Fruit fly (Drosophila melanogaster): ENCODE measurements around the gene TpnC73F.

The TpnC73F gene

dm6 chr3L:17012017-17012719 lies 33.7 kb upstream of the TpnC73F start, which contains the start of gene CG3764 (continued):
- TF ChIP-seq CG9139 (GFP tag; optimal IDR thresholded peaks at IDR 0.05) (peak; percentile 37), cyc (GFP tag; optimal IDR thresholded peaks at IDR 0.05) (peak; percentile 63), Hr4 (GFP tag; optimal IDR thresholded peaks at IDR 0.05) (no peak), Ets21C (GFP tag; optimal IDR thresholded peaks at IDR 0.05) (peak; percentile 36), Lpt (GFP tag; optimal IDR thresholded peaks at IDR 0.05) (no peak), eg (GFP tag; IDR thresholded peaks at IDR 0.05) (peak; percentile 39), lz (GFP tag; optimal IDR thresholded peaks at IDR 0.05) (peak; percentile 66), fd85E (GFP tag; optimal IDR thresholded peaks at IDR 0.05) (no peak), CG11294 (GFP tag; IDR thresholded peaks at IDR 0.05) (no peak), CG11762 (GFP tag; optimal IDR thresholded peaks at IDR 0.05; ENCODE audit: insufficient read depth) (no peak), CG31627 (GFP tag; optimal IDR thresholded peaks at IDR 0.05) (peak; percentile 37), CG3032 (tag; optimal IDR thresholded peaks at IDR 0.05) (peak; percentile 28), Blimp-1 (GFP tag; optimal IDR thresholded peaks at IDR 0.05) (peak; percentile 68), CG34406 (GFP tag; optimal IDR thresholded peaks at IDR 0.05) (peak; percentile 54), net (GFP tag; optimal IDR thresholded peaks at IDR 0.05) (peak; percentile 65), CG6808 (GFP tag; optimal IDR thresholded peaks at IDR 0.05) (peak; percentile 69), Gug (GFP tag; IDR thresholded peaks at IDR 0.05) (no peak), fkh (GFP tag; optimal IDR thresholded peaks at IDR 0.05) (peak; percentile 99), salr (GFP tag; optimal IDR thresholded peaks at IDR 0.05) (peak in 1 of 2 experiments; percentile 65), CG6276 (GFP tag; optimal IDR thresholded peaks at IDR 0.05) (no peak), svp (GFP tag) (peak; percentile 77), CG6854 (GFP tag; optimal IDR thresholded peaks at IDR 0.05) (peak; percentile 81), CG8319 (GFP tag; optimal IDR thresholded peaks at IDR 0.05) (peak; percentile 25), CG10631 (GFP tag; optimal IDR thresholded peaks at IDR 0.05) (no peak), fd59A (GFP tag; optimal IDR thresholded peaks at IDR 0.05) (no peak), CG10669 (GFP tag; optimal IDR thresholded peaks at IDR 0.05) (peak; percentile 53), vri (GFP tag; optimal IDR thresholded peaks at IDR 0.05) (peak; percentile 30), CG15336 (GFP tag; IDR thresholded peaks at IDR 0.05) (no peak; the same call in 1 of the 2 replicates), CG8119 (GFP tag; IDR thresholded peaks at IDR 0.05) (peak; percentile 18; the same call in 1 of the 3 replicates), Hr39 (GFP tag; optimal IDR thresholded peaks at IDR 0.05) (peak; percentile 49), CG1621 (tag; optimal IDR thresholded peaks at IDR 0.05) (peak; percentile 35), Eip78C (GFP tag) (peak; percentile 74)

- TF ChIP-seq CG16779 (tag; optimal IDR thresholded peaks at IDR 0.05) = no peak
- peak; percentile 54 for TF ChIP-seq Ets21C (GFP tag; optimal IDR thresholded peaks at IDR 0.05)
- TF ChIP-seq dsx (GFP tag; optimal IDR thresholded peaks at IDR 0.05; ENCODE audit: poor library complexity, severe bottlenecking) = no peak
- no peak; the same call in 2 of the 3 replicates for TF ChIP-seq eg (GFP tag; IDR thresholded peaks at IDR 0.05)
- no peak for TF ChIP-seq achi (GFP tag; optimal IDR thresholded peaks at IDR 0.05)
- no peak for TF ChIP-seq CG6854 (GFP tag; optimal IDR thresholded peaks at IDR 0.05)
- TF ChIP-seq vri (GFP tag; optimal IDR thresholded peaks at IDR 0.05) = no peak
- no peak for TF ChIP-seq Met (GFP tag; optimal IDR thresholded peaks at IDR 0.05)
- TF ChIP-seq fd59A (GFP tag; optimal IDR thresholded peaks at IDR 0.05) = peak; percentile 34
- TF ChIP-seq net (GFP tag; optimal IDR thresholded peaks at IDR 0.05) = no peak
- TF ChIP-seq CG7368 (GFP tag; optimal IDR thresholded peaks at IDR 0.05) = no peak
- TF ChIP-seq topi (GFP tag; optimal IDR thresholded peaks at IDR 0.05) = peak; percentile 60
- no peak for TF ChIP-seq Ets96B (tag; optimal IDR thresholded peaks at IDR 0.05)
- TF ChIP-seq Lpt (GFP tag; optimal IDR thresholded peaks at IDR 0.05) = peak; percentile 19
- TF ChIP-seq CG15336 (GFP tag; IDR thresholded peaks at IDR 0.05) = no peak
- no peak for TF ChIP-seq CG9139 (GFP tag; optimal IDR thresholded peaks at IDR 0.05)
- TF ChIP-seq Hr38 (GFP tag; optimal IDR thresholded peaks at IDR 0.05) = no peak
- peak; percentile 42 for TF ChIP-seq Sox14 (GFP tag; optimal IDR thresholded peaks at IDR 0.05)
- TF ChIP-seq CG1621 (tag; optimal IDR thresholded peaks at IDR 0.05) = no peak
- no peak for TF ChIP-seq CG8119 (GFP tag; IDR thresholded peaks at IDR 0.05)
- peak; percentile 15 for TF ChIP-seq dac (GFP tag; optimal IDR thresholded peaks at IDR 0.05)
- TF ChIP-seq CG8632 (GFP tag; optimal IDR thresholded peaks at IDR 0.05) = peak; percentile 48
- TF ChIP-seq CG10631 (GFP tag; optimal IDR thresholded peaks at IDR 0.05) = no peak
- TF ChIP-seq Hr39 (GFP tag; optimal IDR thresholded peaks at IDR 0.05) = peak; percentile 56
- TF ChIP-seq CG10669 (GFP tag; optimal IDR thresholded peaks at IDR 0.05) = no peak
- no peak for TF ChIP-seq CG8319 (GFP tag; optimal IDR thresholded peaks at IDR 0.05)
- TF ChIP-seq cyc (GFP tag; optimal IDR thresholded peaks at IDR 0.05) = peak; percentile 57
- no peak for TF ChIP-seq CG34406 (GFP tag; optimal IDR thresholded peaks at IDR 0.05)
- TF ChIP-seq CG4318 (GFP tag; optimal IDR thresholded peaks at IDR 0.05) = no peak
- peak; percentile 60 for TF ChIP-seq Eip78C (GFP tag)
- no peak for TF ChIP-seq fd85E (GFP tag; optimal IDR thresholded peaks at IDR 0.05)
- no peak for TF ChIP-seq salr (GFP tag; optimal IDR thresholded peaks at IDR 0.05)
- TF ChIP-seq CG6276 (GFP tag; optimal IDR thresholded peaks at IDR 0.05) = no peak
Measured at dm6 chr3L:17015663-17016575, 29.9 kb upstream of the TpnC73F start, which contains the start of the genes CG6664 and CG7728. Gene CG6664 (minus strand): TSS chr3L:17016180. Gene CG7728 (plus strand): TSS chr3L:17016536.

Data from whole organism, prepupa.